Worm (Caenorhabditis elegans) whole organism, midembryonic: Measurements from ENCODE around the gene irld-48.

Experiments
- T22C8.4 ChIP-seq: fragments of 200-800 bp; sonication (Bioruptor generic); IDR thresholded peaks from 2 replicates; pipeline ENCODE4 v1.3.6; 2022; ENCODE audit warnings: missing genetic modification characterization, missing compliant biosample characterization
- cog-1 ChIP-seq: sonication (generic microtip); optimal IDR thresholded peaks from 2 replicates; lab custom pipeline; 2016; ENCODE audit warnings: missing genetic modification characterization, missing compliant biosample characterization
- flt-1 ChIP-seq: fragments of 200-800 bp; sonication (Bioruptor generic); IDR thresholded peaks from 2 replicates; pipeline ENCODE4 v1.3.6; 2022; ENCODE audit warnings: missing genetic modification characterization, missing compliant biosample characterization
- klf-2 ChIP-seq: fragments of 200-800 bp; sonication (Bioruptor generic); conservative IDR thresholded peaks from 2 replicates; pipeline ENCODE4 v1.3.6; 2022; ENCODE audit warnings: missing genetic modification reagents, missing genetic modification characterization, missing compliant biosample characterization
- med-1 ChIP-seq: sonication (generic microtip); optimal IDR thresholded peaks from 2 replicates; lab custom pipeline; 2017; ENCODE audit warnings: missing genetic modification characterization, mild to moderate bottlenecking, missing compliant biosample characterization, antibody characterized with exemption, missing genetic modification reagents; ENCODE audit not compliant: insufficient read depth
- ref-1 ChIP-seq: fragments of 200-800 bp; sonication (Bioruptor generic); conservative IDR thresholded peaks from 2 replicates; pipeline ENCODE4 v1.3.6; 2022; ENCODE audit warnings: missing genetic modification reagents, missing genetic modification characterization, missing compliant biosample characterization
- tab-1 ChIP-seq: fragments of 200-800 bp; sonication (Bioruptor generic); IDR thresholded peaks from 2 replicates; pipeline ENCODE4 v1.3.6; 2022; ENCODE audit warnings: missing genetic modification characterization, missing compliant biosample characterization
- ztf-23 ChIP-seq: fragments of 200-800 bp; sonication (Bioruptor generic); IDR thresholded peaks from 2 replicates; pipeline ENCODE4 v1.3.6; 2022; ENCODE audit warnings: missing genetic modification reagents, missing genetic modification characterization, missing compliant biosample characterization
- ztf-29 ChIP-seq: fragments of 200-800 bp; sonication (Bioruptor generic); IDR thresholded peaks from 2 replicates; pipeline ENCODE4 v1.3.6; 2022; ENCODE audit warnings: missing genetic modification reagents, missing genetic modification characterization, missing compliant biosample characterization

The irld-48 gene

ce11 chrII:2943966-2944365 is 11.9 kb upstream of the irld-48 start, which contains the start of the genes irld-50 and irld-49:
Gene irld-50 (minus strand): TSS chrII:2944066.
Gene irld-49 (plus strand): TSS chrII:2944176.
- TF ChIP-seq ztf-29 (GFP tag; lab: Robert Waterston, UW), result no peak
- TF ChIP-seq ref-1 (GFP tag; lab: Robert Waterston, UW), result no peak
- TF ChIP-seq med-1 (GFP tag; lab: Kevin White, UChicago), result no peak
- no peak for TF ChIP-seq T22C8.4 (GFP tag; lab: Robert Waterston, UW)

- TF ChIP-seq cog-1 (tag; lab: Kevin White, UChicago), result no peak
- no peak for TF ChIP-seq T22C8.4 (GFP tag; lab: Robert Waterston, UW)
- TF ChIP-seq tab-1 (GFP tag; lab: Robert Waterston, UW), result no peak
- no peak for TF ChIP-seq klf-2 (GFP tag; lab: Robert Waterston, UW)
- TF ChIP-seq ztf-23 (GFP tag; lab: Robert Waterston, UW), result no peak
- no peak for TF ChIP-seq flt-1
- no peak for TF ChIP-seq ztf-29 (GFP tag; lab: Robert Waterston, UW)
- no peak for TF ChIP-seq ref-1 (GFP tag; lab: Robert Waterston, UW)
- TF ChIP-seq med-1 (GFP tag; lab: Kevin White, UChicago), result no peak
Measured at ce11 chrII:2946438-2946837, 9.4 kb upstream of the irld-48 start, which contains the start of gene srw-79. Gene srw-79 (plus strand): TSS chrII:2946738.

ce11 chrII:2948614-2949013 is 7.3 kb upstream of the irld-48 start:
- no peak for TF ChIP-seq ztf-23 (GFP tag; lab: Robert Waterston, UW)
- TF ChIP-seq cog-1 (tag; lab: Kevin White, UChicago), result no peak
- no peak for TF ChIP-seq tab-1 (GFP tag; lab: Robert Waterston, UW)

ce11 chrII:2952629-2953028 is 3.2 kb upstream of the irld-48 start, which contains the start of gene irld-51:
Gene irld-51 (minus strand): TSS chrII:2952729.
- TF ChIP-seq klf-2 (GFP tag; lab: Robert Waterston, UW) (no peak), tab-1 (GFP tag; lab: Robert Waterston, UW) (no peak), ztf-23 (GFP tag; lab: Robert Waterston, UW) (no peak), cog-1 (tag; lab: Kevin White, UChicago) (no peak), med-1 (GFP tag; lab: Kevin White, UChicago) (no peak), T22C8.4 (GFP tag; lab: Robert Waterston, UW) (no peak), ref-1 (GFP tag; lab: Robert Waterston, UW) (no peak), ztf-29 (GFP tag; lab: Robert Waterston, UW) (no peak), flt-1 (no peak)

- TF ChIP-seq ztf-29 (GFP tag; lab: Robert Waterston, UW), result no peak
- no peak for TF ChIP-seq tab-1 (GFP tag; lab: Robert Waterston, UW)
- no peak for TF ChIP-seq klf-2 (GFP tag; lab: Robert Waterston, UW)
Measured at ce11 chrII:2958308-2958707, 2.4 kb downstream of the irld-48 start, which contains the start of gene srw-60. Gene srw-60 (plus strand): TSS chrII:2958608.

- no peak for TF ChIP-seq T22C8.4 (GFP tag; lab: Robert Waterston, UW)
- no peak for TF ChIP-seq med-1 (GFP tag; lab: Kevin White, UChicago)
- no peak for TF ChIP-seq ref-1 (GFP tag; lab: Robert Waterston, UW)
- TF ChIP-seq flt-1, result no peak
- no peak for TF ChIP-seq ztf-23 (GFP tag; lab: Robert Waterston, UW)
- no peak for TF ChIP-seq cog-1 (tag; lab: Kevin White, UChicago)
- no peak for TF ChIP-seq ztf-29 (GFP tag; lab: Robert Waterston, UW)
- TF ChIP-seq klf-2 (GFP tag; lab: Robert Waterston, UW), result no peak
- no peak for TF ChIP-seq tab-1 (GFP tag; lab: Robert Waterston, UW)
Measured at ce11 chrII:2962531-2963164, 6.8 kb downstream of the irld-48 start.

- TF ChIP-seq flt-1 (no peak), med-1 (GFP tag; lab: Kevin White, UChicago) (no peak), ref-1 (GFP tag; lab: Robert Waterston, UW) (no peak), cog-1 (tag; lab: Kevin White, UChicago) (no peak), klf-2 (GFP tag; lab: Robert Waterston, UW) (no peak), ztf-29 (GFP tag; lab: Robert Waterston, UW) (no peak), ztf-23 (GFP tag; lab: Robert Waterston, UW) (no peak)
Measured at ce11 chrII:2963619-2964018, 7.8 kb downstream of the irld-48 start.

- no peak for TF ChIP-seq ztf-29 (GFP tag; lab: Robert Waterston, UW)
- no peak for TF ChIP-seq T22C8.4 (GFP tag; lab: Robert Waterston, UW)
- TF ChIP-seq med-1 (GFP tag; lab: Kevin White, UChicago), result no peak
Measured at ce11 chrII:2965215-2965998, 9.5 kb downstream of the irld-48 start.

ce11 chrII:2966350-2966749 is 10.5 kb downstream of the irld-48 start:
- no peak for TF ChIP-seq med-1 (GFP tag; lab: Kevin White, UChicago)
- no peak for TF ChIP-seq cog-1 (tag; lab: Kevin White, UChicago)
- peak; percentile 64 for TF ChIP-seq ztf-23 (GFP tag; lab: Robert Waterston, UW)
